Worm (Caenorhabditis elegans) whole organism, midembryonic: Measurements from ENCODE around the gene F56C3.8.

Experiments used
- T22C8.4 ChIP-seq: fragments of 200-800 bp; sonication (Bioruptor generic); IDR thresholded peaks from 2 replicates; pipeline ENCODE4 v1.3.6; 2022; ENCODE audit warnings: missing genetic modification characterization, missing compliant biosample characterization
- cog-1 ChIP-seq: sonication (generic microtip); optimal IDR thresholded peaks from 2 replicates; lab custom pipeline; 2016; ENCODE audit warnings: missing genetic modification characterization, missing compliant biosample characterization
- flt-1 ChIP-seq: fragments of 200-800 bp; sonication (Bioruptor generic); IDR thresholded peaks from 2 replicates; pipeline ENCODE4 v1.3.6; 2022; ENCODE audit warnings: missing genetic modification characterization, missing compliant biosample characterization
- klf-2 ChIP-seq: fragments of 200-800 bp; sonication (Bioruptor generic); conservative IDR thresholded peaks from 2 replicates; pipeline ENCODE4 v1.3.6; 2022; ENCODE audit warnings: missing genetic modification reagents, missing genetic modification characterization, missing compliant biosample characterization
- med-1 ChIP-seq: sonication (generic microtip); optimal IDR thresholded peaks from 2 replicates; lab custom pipeline; 2017; ENCODE audit warnings: missing genetic modification characterization, mild to moderate bottlenecking, missing compliant biosample characterization, antibody characterized with exemption, missing genetic modification reagents; ENCODE audit not compliant: insufficient read depth
- ref-1 ChIP-seq: fragments of 200-800 bp; sonication (Bioruptor generic); conservative IDR thresholded peaks from 2 replicates; pipeline ENCODE4 v1.3.6; 2022; ENCODE audit warnings: missing genetic modification reagents, missing genetic modification characterization, missing compliant biosample characterization
- tab-1 ChIP-seq: fragments of 200-800 bp; sonication (Bioruptor generic); IDR thresholded peaks from 2 replicates; pipeline ENCODE4 v1.3.6; 2022; ENCODE audit warnings: missing genetic modification characterization, missing compliant biosample characterization
- ztf-23 ChIP-seq: fragments of 200-800 bp; sonication (Bioruptor generic); IDR thresholded peaks from 2 replicates; pipeline ENCODE4 v1.3.6; 2022; ENCODE audit warnings: missing genetic modification reagents, missing genetic modification characterization, missing compliant biosample characterization
- ztf-29 ChIP-seq: fragments of 200-800 bp; sonication (Bioruptor generic); IDR thresholded peaks from 2 replicates; pipeline ENCODE4 v1.3.6; 2022; ENCODE audit warnings: missing genetic modification reagents, missing genetic modification characterization, missing compliant biosample characterization

F56C3.8 gene

ce11 chrX:1344818-1345217, 39.6 kb downstream of the F56C3.8 start:
- TF ChIP-seq ref-1 = no peak
- no peak; the same call in 1 of the 2 replicates for TF ChIP-seq tab-1
- peak; percentile 26 for TF ChIP-seq med-1 (GFP tag; lab: Kevin White, UChicago)
- peak; percentile 63 for TF ChIP-seq flt-1
- peak; percentile 86 for TF ChIP-seq cog-1 (tag; lab: Kevin White, UChicago)
- no peak for TF ChIP-seq ztf-29 (GFP tag; lab: Robert Waterston, UW)
- TF ChIP-seq T22C8.4 = peak; percentile 84
- TF ChIP-seq klf-2 = 0 out of 2 replicates have a peak, but pooled peaks have one; percentile 21
- TF ChIP-seq ztf-23 (GFP tag; lab: Robert Waterston, UW) = 0 out of 2 replicates have a peak, but pooled peaks have one; percentile 66

ce11 chrX:1344321-1344720, 40.1 kb downstream of the F56C3.8 start, which contains the start of gene ins-39:
ins-39 (minus strand) TSS chrX:1344421.
- TF ChIP-seq klf-2 = no peak
- TF ChIP-seq cog-1 (tag; lab: Kevin White, UChicago) = no peak
- TF ChIP-seq med-1 (GFP tag; lab: Kevin White, UChicago) = no peak
- TF ChIP-seq ztf-29 (GFP tag; lab: Robert Waterston, UW) = no peak
- TF ChIP-seq ref-1 = no peak
- no peak for TF ChIP-seq ztf-23 (GFP tag; lab: Robert Waterston, UW)
- TF ChIP-seq tab-1 = no peak
- no peak for TF ChIP-seq T22C8.4
- no peak for TF ChIP-seq flt-1

ce11 chrX:1338906-1339673, 45.3 kb downstream of the F56C3.8 start:
- TF ChIP-seq T22C8.4 (0 out of 2 replicates have a peak, but pooled peaks have one; percentile 57), tab-1 (no peak), flt-1 (no peak), ref-1 (no peak), med-1 (GFP tag; lab: Kevin White, UChicago) (no peak), cog-1 (tag; lab: Kevin White, UChicago) (no peak)

- TF ChIP-seq flt-1 (no peak), ref-1 (no peak)
These were observed 46.6 kb downstream of the F56C3.8 start for ce11 chrX:1337834-1338233.

- TF ChIP-seq T22C8.4 = no peak
- TF ChIP-seq ztf-23 (GFP tag; lab: Robert Waterston, UW) = no peak
- TF ChIP-seq flt-1 = no peak
- no peak for TF ChIP-seq cog-1 (tag; lab: Kevin White, UChicago)
- TF ChIP-seq med-1 (GFP tag; lab: Kevin White, UChicago) = no peak
- TF ChIP-seq ref-1 = no peak
- TF ChIP-seq klf-2 = no peak
- no peak for TF ChIP-seq ztf-29 (GFP tag; lab: Robert Waterston, UW)
- no peak for TF ChIP-seq tab-1
These were observed 47.4 kb downstream of the F56C3.8 start, which contains the start of gene ttr-37 for ce11 chrX:1337009-1337408. ttr-37 (minus strand) TSS chrX:1337175.
